Fruit fly (Drosophila melanogaster) whole organism, embryonic: ENCODE results near the gene CG15814.
A peak's percentile ranks its signal among the peaks of the same experiment; 100 is the strongest.

Experiments used
- Bgb ChIP-seq: fragments of 200-800 bp; sonication (Bioruptor generic); IDR thresholded peaks from 2 replicates; pipeline ENCODE4 v1.3.6; 2022; ENCODE audit warnings: missing biosample characterization, missing genetic modification characterization; ENCODE audit not compliant: partially characterized antibody
- C15 ChIP-seq: fragments of 200-800 bp; sonication (Bioruptor generic); IDR thresholded peaks from 3 replicates; pipeline ENCODE4 v1.3.6; 2022; ENCODE audit warnings: missing biosample characterization, missing genetic modification characterization
- CG14667 ChIP-seq: fragments of 200-800 bp; sonication (Bioruptor generic); IDR thresholded peaks from 2 replicates; pipeline ENCODE4 v1.3.6; 2022; ENCODE audit warnings: missing biosample characterization, missing genetic modification characterization
- CG14860 ChIP-seq: fragments of 200-800 bp; sonication (Bioruptor generic); IDR thresholded peaks from 3 replicates; pipeline ENCODE4 v1.3.6; 2022; ENCODE audit warnings: missing biosample characterization, missing genetic modification characterization; ENCODE audit not compliant: partially characterized antibody
- CG1603 ChIP-seq: fragments of 200-800 bp; sonication (Bioruptor generic); optimal IDR thresholded peaks from 2 replicates; lab custom pipeline; 2019; ENCODE audit warnings: missing biosample characterization, mild to moderate bottlenecking, missing genetic modification characterization, moderate library complexity
- CG16813 ChIP-seq: fragments of 200-800 bp; sonication (Bioruptor generic); IDR thresholded peaks from 3 replicates; pipeline ENCODE4 v1.3.6; 2022; ENCODE audit warnings: missing biosample characterization, missing genetic modification characterization; ENCODE audit not compliant: partially characterized antibody
- CG18599 ChIP-seq: fragments of 200-800 bp; sonication (Bioruptor generic); optimal IDR thresholded peaks from 3 replicates; lab custom pipeline; 2017; ENCODE audit warnings: missing biosample characterization, missing genetic modification characterization, mild to moderate bottlenecking, moderate library complexity, missing genetic modification reagents
- CG2116 ChIP-seq: fragments of 200-800 bp; sonication (Bioruptor generic); optimal IDR thresholded peaks from 3 replicates; lab custom pipeline; 2018; ENCODE audit warnings: missing biosample characterization, mild to moderate bottlenecking, missing genetic modification characterization
- CG2129 ChIP-seq: fragments of 200-800 bp; sonication (Bioruptor generic); IDR thresholded peaks from 2 replicates; pipeline ENCODE4 v1.3.6; 2022; ENCODE audit warnings: missing biosample characterization, missing genetic modification characterization; ENCODE audit not compliant: partially characterized antibody
- CG32772 ChIP-seq: fragments of 200-800 bp; sonication (Bioruptor generic); IDR thresholded peaks from 2 replicates; pipeline ENCODE4 v1.3.6; 2022; ENCODE audit warnings: missing biosample characterization, missing genetic modification characterization
- CG34224 ChIP-seq: fragments of 200-800 bp; sonication (Bioruptor generic); IDR thresholded peaks from 3 replicates; pipeline ENCODE4 v1.3.6; 2022; ENCODE audit warnings: missing biosample characterization, missing genetic modification characterization; ENCODE audit not compliant: partially characterized antibody
- CG6791 ChIP-seq: fragments of 200-800 bp; sonication (Bioruptor generic); IDR thresholded peaks from 3 replicates; pipeline ENCODE4 v1.3.6; 2022; ENCODE audit warnings: missing biosample characterization, missing genetic modification characterization; ENCODE audit not compliant: partially characterized antibody
- CoRest ChIP-seq: fragments of 200-800 bp; sonication (Bioruptor generic); optimal IDR thresholded peaks from 3 replicates; lab custom pipeline; 2018; ENCODE audit warnings: missing biosample characterization, mild to moderate bottlenecking, missing genetic modification characterization, moderate library complexity
- Dip2 ChIP-seq: fragments of 200-800 bp; sonication (Bioruptor generic); IDR thresholded peaks from 2 replicates; pipeline ENCODE4 v1.3.6; 2022; ENCODE audit warnings: missing biosample characterization, missing genetic modification characterization
- Dref ChIP-seq: fragments of 200-800 bp; sonication (Bioruptor generic); IDR thresholded peaks from 2 replicates; pipeline ENCODE4 v1.3.6; 2022; ENCODE audit warnings: missing biosample characterization, missing genetic modification characterization
- Eip74EF ChIP-seq, 2 experiments: fragments of 200-800 bp in 1 of 2; fragments of >200 bp in 1 of 2; sonication (Bioruptor generic) in 1 of 2; optimal IDR thresholded peaks; 2 replicates each; lab custom pipeline; 2017 to 2019; ENCODE audit warnings: missing biosample characterization in 2 of 2, missing genetic modification characterization in 2 of 2, mild to moderate bottlenecking in 1 of 2, moderate library complexity in 1 of 2
- Fer2 ChIP-seq: fragments of 200-800 bp; sonication (Bioruptor generic); optimal IDR thresholded peaks from 2 replicates; lab custom pipeline; 2018; ENCODE audit warnings: missing biosample characterization, mild to moderate bottlenecking, missing genetic modification characterization, moderate library complexity
- Lpt ChIP-seq: fragments of >200 bp; optimal IDR thresholded peaks from 2 replicates; lab custom pipeline; 2018; ENCODE audit warnings: missing biosample characterization, missing genetic modification characterization
- MBD-R2 ChIP-seq: fragments of 200-800 bp; sonication (Bioruptor generic); IDR thresholded peaks from 2 replicates; pipeline ENCODE4 v1.3.6; 2022; ENCODE audit warnings: missing biosample characterization, missing genetic modification characterization
- Oaz ChIP-seq: fragments of 200-800 bp; sonication (Bioruptor generic); IDR thresholded peaks from 2 replicates; pipeline ENCODE4 v1.3.6; 2022; ENCODE audit warnings: missing biosample characterization, missing genetic modification characterization
- Opbp ChIP-seq: fragments of 200-800 bp; sonication (Bioruptor generic); IDR thresholded peaks from 3 replicates; pipeline ENCODE4 v1.3.6; 2022; ENCODE audit warnings: missing biosample characterization, missing genetic modification characterization; ENCODE audit not compliant: partially characterized antibody
- amos ChIP-seq: fragments of 200-800 bp; sonication (Bioruptor generic); IDR thresholded peaks from 2 replicates; pipeline ENCODE4 v1.3.6; 2022; ENCODE audit warnings: missing biosample characterization, missing genetic modification characterization; ENCODE audit not compliant: partially characterized antibody
- ato ChIP-seq: fragments of 200-800 bp; sonication (Bioruptor generic); IDR thresholded peaks from 2 replicates; pipeline ENCODE4 v1.3.6; 2022; ENCODE audit warnings: missing biosample characterization, missing genetic modification characterization; ENCODE audit not compliant: partially characterized antibody
- bbx ChIP-seq: fragments of 200-800 bp; sonication (Bioruptor generic); IDR thresholded peaks from 2 replicates; pipeline ENCODE4 v1.3.6; 2022; ENCODE audit warnings: missing biosample characterization, missing genetic modification characterization; ENCODE audit not compliant: partially characterized antibody
- bcd ChIP-seq: fragments of 200-800 bp; sonication (Bioruptor generic); optimal IDR thresholded peaks from 2 replicates; lab custom pipeline; 2017; ENCODE audit warnings: missing biosample characterization, mild to moderate bottlenecking, missing genetic modification characterization
- cato ChIP-seq: fragments of 200-800 bp; sonication (Bioruptor generic); optimal IDR thresholded peaks from 2 replicates; lab custom pipeline; 2016; ENCODE audit warnings: missing biosample characterization, missing genetic modification characterization, borderline replicate concordance
- crp ChIP-seq, 2 experiments: fragments of 200-800 bp; sonication (Bioruptor generic); optimal IDR thresholded peaks; 2 replicates in 1 of 2; 3 replicates in 1 of 2; lab custom pipeline; 2017; ENCODE audit warnings: missing biosample characterization in 2 of 2, missing genetic modification characterization in 2 of 2, mild to moderate bottlenecking in 1 of 2, moderate library complexity in 1 of 2
- ewg ChIP-seq: fragments of 200-800 bp; sonication (Bioruptor generic); optimal IDR thresholded peaks from 3 replicates; lab custom pipeline; 2017; ENCODE audit warnings: mild to moderate bottlenecking, missing biosample characterization, missing genetic modification reagents, missing genetic modification characterization
- gce ChIP-seq: fragments of 200-800 bp; sonication (Bioruptor generic); IDR thresholded peaks from 3 replicates; pipeline ENCODE4 v1.3.6; 2022; ENCODE audit warnings: missing biosample characterization, missing genetic modification characterization
- gfzf ChIP-seq: fragments of 200-800 bp; sonication (Bioruptor generic); optimal IDR thresholded peaks from 2 replicates; lab custom pipeline; 2016; ENCODE audit warnings: missing biosample characterization, mild to moderate bottlenecking, missing genetic modification characterization, moderate library complexity
- inv ChIP-seq: fragments of 200-800 bp; sonication (Bioruptor generic); IDR thresholded peaks from 2 replicates; pipeline ENCODE4 v1.3.6; 2022; ENCODE audit warnings: missing biosample characterization, missing genetic modification characterization; ENCODE audit not compliant: partially characterized antibody
- ken ChIP-seq: fragments of 200-800 bp; sonication (Bioruptor generic); IDR thresholded peaks from 3 replicates; pipeline ENCODE4 v1.3.6; 2022; ENCODE audit warnings: missing biosample characterization, missing genetic modification characterization
- lbe ChIP-seq: fragments of 200-800 bp; sonication (Bioruptor generic); optimal IDR thresholded peaks from 2 replicates; lab custom pipeline; 2016; ENCODE audit warnings: missing biosample characterization, mild to moderate bottlenecking, missing genetic modification characterization
- luna ChIP-seq: fragments of 200-800 bp; sonication (Bioruptor generic); optimal IDR thresholded peaks from 2 replicates; lab custom pipeline; 2016; ENCODE audit warnings: missing biosample characterization, missing genetic modification characterization
- mld ChIP-seq: fragments of 200-800 bp; sonication (Bioruptor generic); IDR thresholded peaks from 3 replicates; pipeline ENCODE4 v1.3.6; 2022; ENCODE audit warnings: missing biosample characterization, missing genetic modification characterization; ENCODE audit not compliant: partially characterized antibody
- phol ChIP-seq: fragments of 200-800 bp; sonication (Bioruptor generic); optimal IDR thresholded peaks from 3 replicates; lab custom pipeline; 2018; ENCODE audit warnings: missing biosample characterization, mild to moderate bottlenecking, missing genetic modification characterization, moderate library complexity
- ro ChIP-seq: fragments of 200-800 bp; sonication (Bioruptor generic); IDR thresholded peaks from 2 replicates; pipeline ENCODE4 v1.3.6; 2022; ENCODE audit warnings: missing biosample characterization, missing genetic modification characterization
- row ChIP-seq: fragments of 200-800 bp; sonication (Bioruptor generic); IDR thresholded peaks from 3 replicates; pipeline ENCODE4 v1.3.6; 2022; ENCODE audit warnings: missing biosample characterization, missing genetic modification characterization
- stwl ChIP-seq: fragments of 200-800 bp; sonication (Bioruptor generic); optimal IDR thresholded peaks from 3 replicates; lab custom pipeline; 2018; ENCODE audit warnings: missing biosample characterization, mild to moderate bottlenecking, missing genetic modification characterization, moderate library complexity
- tna ChIP-seq: fragments of 200-800 bp; sonication (Bioruptor generic); IDR thresholded peaks from 2 replicates; pipeline ENCODE4 v1.3.6; 2022; ENCODE audit warnings: missing biosample characterization, missing genetic modification characterization; ENCODE audit not compliant: partially characterized antibody
- trem ChIP-seq: fragments of 200-800 bp; optimal IDR thresholded peaks from 3 replicates; lab custom pipeline; 2019; ENCODE audit warnings: missing biosample characterization, mild to moderate bottlenecking, missing genetic modification characterization, moderate library complexity
- vnd ChIP-seq: fragments of 200-800 bp; sonication (Bioruptor generic); IDR thresholded peaks from 3 replicates; pipeline ENCODE4 v1.3.6; 2022; ENCODE audit warnings: missing biosample characterization, missing genetic modification characterization; ENCODE audit not compliant: partially characterized antibody
- zen2 ChIP-seq: fragments of 200-800 bp; sonication (Bioruptor generic); IDR thresholded peaks from 3 replicates; pipeline ENCODE4 v1.3.6; 2022; ENCODE audit warnings: missing biosample characterization, missing genetic modification characterization; ENCODE audit not compliant: partially characterized antibody

CG15814 gene

DNA sequence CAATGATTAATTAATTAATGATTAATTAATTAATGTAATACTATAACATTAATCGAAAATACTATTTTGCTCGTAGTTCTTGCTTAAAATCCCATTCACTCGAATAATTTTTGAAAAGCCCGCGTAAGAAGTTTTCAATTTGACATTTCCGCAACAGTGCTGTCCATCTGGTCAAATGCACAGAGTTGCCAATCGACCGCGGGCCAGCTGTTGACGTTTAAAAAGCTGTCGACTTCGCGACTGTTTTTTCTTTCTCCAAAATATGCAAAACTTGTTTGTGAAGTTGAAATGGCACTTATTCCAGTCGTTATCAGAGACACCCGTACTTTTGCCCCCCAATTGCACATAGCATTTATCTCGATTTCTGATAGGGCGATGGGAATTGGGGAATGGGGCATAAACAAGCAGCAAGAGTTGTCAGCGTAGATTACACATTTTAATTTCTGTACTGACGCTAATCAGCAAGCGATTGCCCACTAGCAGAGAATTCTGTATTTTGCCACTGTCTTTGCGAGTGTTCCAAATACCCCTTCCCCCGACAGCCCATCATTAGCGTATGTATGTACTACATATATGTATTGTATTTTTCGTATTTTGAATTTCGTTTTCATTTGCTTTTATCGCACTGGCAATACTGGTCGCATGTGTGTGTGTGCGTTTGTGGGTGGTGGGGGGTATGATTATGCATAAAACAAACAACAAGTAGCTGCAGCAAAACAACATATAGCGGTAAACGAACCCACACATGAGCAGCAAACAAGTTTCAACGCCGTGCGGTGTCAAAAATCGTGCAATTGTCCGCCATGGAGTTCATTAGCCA, 6.5 kb upstream of the CG15814 start, which contains the start of gene Srx (continued):
- no peak for TF ChIP-seq inv (GFP tag; lab: Robert Waterston, UW)
- no peak for TF ChIP-seq Eip74EF (GFP tag; optimal IDR thresholded peaks at IDR 0.05; lab: Kevin White, UChicago)
- no peak for TF ChIP-seq ewg
- peak; percentile 41 for TF ChIP-seq CoRest (tag; lab: Kevin White, UChicago)
- no peak for TF ChIP-seq ken (GFP tag; lab: Robert Waterston, UW)
- TF ChIP-seq CG32772 (GFP tag; lab: Robert Waterston, UW): no peak
- TF ChIP-seq ro (GFP tag; lab: Robert Waterston, UW): no peak
- TF ChIP-seq Dip2 (GFP tag; lab: Robert Waterston, UW): no peak
- TF ChIP-seq CG14667 (GFP tag; lab: Robert Waterston, UW): no peak

DNA sequence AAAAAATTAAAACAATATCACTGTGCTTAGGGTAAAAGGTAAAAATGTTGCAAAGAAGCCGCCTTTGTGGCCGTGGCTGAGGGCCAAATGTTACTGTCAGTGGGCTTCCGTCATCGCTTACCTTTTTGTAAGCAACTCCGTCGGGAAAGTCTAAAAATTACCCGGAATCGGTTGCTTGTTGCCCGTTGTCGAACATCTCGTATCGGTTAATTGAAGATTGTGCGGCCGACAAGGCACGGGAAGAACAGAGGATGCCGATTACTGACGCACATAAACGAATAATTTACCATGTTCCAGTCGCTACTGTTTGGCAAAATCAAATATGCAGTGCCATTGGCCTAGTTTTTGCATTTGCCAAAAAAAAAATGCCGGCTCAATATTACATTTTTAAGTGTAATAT, 5.9 kb upstream of the CG15814 start, which contains the start of gene Mco4:
Mco4 (minus strand) TSS at position 101 of the 400 bp plus-strand sequence.
- no peak for TF ChIP-seq Dref
- TF ChIP-seq gfzf (GFP tag; lab: Kevin White, UChicago): no peak
- no peak for TF ChIP-seq Fer2
- no peak for TF ChIP-seq gce
- TF ChIP-seq row (GFP tag; lab: Robert Waterston, UW): no peak
- TF ChIP-seq bcd (GFP tag; lab: Kevin White, UChicago): no peak
- no peak for TF ChIP-seq cato (GFP tag; lab: Kevin White, UChicago)
- no peak for TF ChIP-seq luna (GFP tag; lab: Kevin White, UChicago)
- no peak for TF ChIP-seq amos (GFP tag; lab: Robert Waterston, UW)
- no peak for TF ChIP-seq Oaz (GFP tag; lab: Robert Waterston, UW)
- TF ChIP-seq stwl (tag; lab: Kevin White, UChicago): no peak
- TF ChIP-seq, all 482 proteins: peak for 0

DNA sequence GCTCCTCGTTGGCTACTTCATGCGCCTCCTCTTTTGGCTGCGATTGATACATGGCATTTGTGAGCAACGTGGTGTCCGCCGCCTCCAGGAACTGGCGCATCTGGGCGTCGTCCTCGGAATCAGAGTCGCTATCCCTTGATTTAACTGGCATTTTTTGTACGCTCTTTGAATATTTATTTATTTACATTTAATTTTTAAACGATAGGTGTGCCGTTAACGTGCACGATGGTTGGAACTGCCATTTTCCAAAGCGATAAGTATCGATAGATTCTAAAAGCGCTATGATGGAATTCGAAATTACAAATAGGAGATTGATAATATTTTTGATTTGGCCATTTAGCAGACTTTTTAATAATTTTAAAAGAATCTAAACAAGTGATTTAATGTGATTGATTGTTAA, 2.3 kb upstream of the CG15814 start, which contains the start of gene CG32554:
CG32554 (minus strand) TSS at position 229 of the 400 bp plus-strand sequence.
- TF ChIP-seq CG2116 (GFP tag; lab: Kevin White, UChicago) (peak; percentile 47), mld (GFP tag; lab: Robert Waterston, UW) (peak; percentile 78; the same call in 2 of the 3 replicates), Lpt (GFP tag; lab: Kevin White, UChicago) (no peak), crp (GFP tag; optimal IDR thresholded peaks at IDR 0.05; lab: Kevin White, UChicago) (peak in 1 of 2 experiments; percentile 60), CG16813 (GFP tag; lab: Robert Waterston, UW) (peak; percentile 86), CG14860 (GFP tag; lab: Robert Waterston, UW) (peak; percentile 81), trem (tag; lab: Kevin White, UChicago) (peak; percentile 95), CG2129 (peak; percentile 77), tna (peak; percentile 85), CG6791 (GFP tag; lab: Robert Waterston, UW) (peak; percentile 90), zen2 (GFP tag; lab: Robert Waterston, UW) (peak; percentile 91), Bgb (GFP tag; lab: Robert Waterston, UW) (peak; percentile 91), phol (tag; lab: Kevin White, UChicago) (peak; percentile 75), bbx (peak; percentile 91), row (GFP tag; lab: Robert Waterston, UW) (peak; percentile 21; the same call in 1 of the 3 replicates), MBD-R2 (GFP tag; lab: Robert Waterston, UW) (peak; percentile 69), vnd (GFP tag; lab: Robert Waterston, UW) (peak; percentile 83), CG34224 (GFP tag; lab: Robert Waterston, UW) (peak; percentile 93), Opbp (GFP tag; lab: Robert Waterston, UW) (peak; percentile 88; the same call in 2 of the 3 replicates), C15 (no peak), lbe (peak; percentile 11), ato (peak; percentile 85), CG18599 (GFP tag; lab: Kevin White, UChicago) (no peak), CG1603 (tag; lab: Kevin White, UChicago) (peak; percentile 24)
